Worm (Caenorhabditis elegans) whole organism, L4/young adult: ENCODE results near the gene ctsa-4.2.

Experiments used
- W03F9.2 ChIP-seq: fragments of 150-350 bp; optimal IDR thresholded peaks from 2 replicates; lab custom pipeline; 2014; ENCODE audit warnings: missing biosample characterization, missing genetic modification characterization
- dao-5 ChIP-seq: sonication (generic microtip); optimal IDR thresholded peaks from 2 replicates; lab custom pipeline; 2016; ENCODE audit warnings: missing genotype, missing genetic modification characterization, moderate library complexity, missing compliant biosample characterization
- him-1 ChIP-seq: sonication (generic microtip); optimal IDR thresholded peaks from 2 replicates; lab custom pipeline; 2016; ENCODE audit warnings: missing genotype, missing genetic modification reagents, missing genetic modification characterization, missing compliant biosample characterization

ctsa-4.2 gene

DNA sequence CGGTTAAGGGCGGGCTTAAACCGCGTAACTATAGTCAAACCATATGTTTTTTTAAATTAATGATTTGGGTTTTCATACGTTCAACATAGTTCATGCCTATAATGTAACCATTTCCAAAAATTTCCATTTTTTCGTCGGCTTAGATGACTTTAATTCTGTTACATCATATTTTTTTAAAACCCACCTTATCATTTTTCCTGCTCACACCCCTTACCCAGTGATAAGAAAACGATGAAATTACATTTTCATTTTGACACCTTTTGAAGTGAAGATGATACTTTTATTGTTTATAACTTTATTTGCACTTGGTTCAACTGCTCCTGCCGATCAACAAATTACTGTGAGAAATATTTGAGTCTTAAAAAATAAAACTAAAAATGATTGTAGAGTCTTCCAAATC, at the start of gene ctsa-4.2:
ctsa-4.2 (plus strand) TSS at position 247 of the 400 bp plus-strand sequence.
- TF ChIP-seq dao-5 (tag; lab: Kevin White, UChicago) (no peak), him-1 (tag; lab: Kevin White, UChicago) (no peak), W03F9.2 (no peak)

DNA sequence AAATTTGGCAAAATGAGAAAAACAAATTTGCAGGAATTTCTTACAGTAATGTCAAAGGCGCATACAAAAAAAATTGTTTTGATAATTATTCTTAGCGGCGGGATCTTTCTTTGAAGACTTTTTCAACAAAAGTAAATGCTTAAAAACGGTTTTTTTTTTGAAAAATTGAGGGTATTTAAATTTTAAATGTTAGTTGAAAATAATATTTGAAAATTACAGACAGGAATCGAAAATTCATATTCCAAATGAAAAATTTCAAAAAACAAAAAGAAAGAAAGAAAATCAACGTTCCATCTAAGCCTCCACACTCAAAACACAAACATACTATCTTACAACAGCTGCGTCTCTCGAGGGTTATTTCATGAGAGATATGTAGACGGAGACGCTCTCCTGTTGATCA, 35.2 kb upstream of the ctsa-4.2 start:
- TF ChIP-seq W03F9.2 = no peak
- TF ChIP-seq dao-5 (tag; lab: Kevin White, UChicago) = no peak
- TF ChIP-seq him-1 (tag; lab: Kevin White, UChicago) = no peak

DNA sequence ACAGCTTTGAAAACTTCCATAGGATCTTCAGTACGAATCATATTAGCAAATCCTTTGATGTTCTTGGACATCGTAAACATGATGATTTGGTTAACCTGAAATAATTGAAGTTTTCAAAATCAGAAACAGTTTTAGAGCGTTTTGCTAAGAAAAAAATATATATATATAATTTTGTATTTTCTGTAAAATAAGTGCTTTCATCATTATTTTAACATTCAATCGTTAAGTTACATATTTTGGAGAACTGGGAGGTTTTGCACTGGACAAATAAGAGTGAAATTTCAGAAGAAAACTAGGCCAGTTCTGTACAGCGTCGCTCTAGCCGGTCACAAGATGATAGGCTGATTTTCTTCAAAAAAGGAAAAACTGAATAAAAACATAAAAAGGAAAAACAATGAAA, 33.8 kb upstream of the ctsa-4.2 start, which contains the start of gene F27B3.6:
F27B3.6 (minus strand) TSS at position 101 of the 400 bp plus-strand sequence.
- TF ChIP-seq dao-5 (tag; lab: Kevin White, UChicago) (no peak), W03F9.2 (no peak), him-1 (tag; lab: Kevin White, UChicago) (no peak)

DNA sequence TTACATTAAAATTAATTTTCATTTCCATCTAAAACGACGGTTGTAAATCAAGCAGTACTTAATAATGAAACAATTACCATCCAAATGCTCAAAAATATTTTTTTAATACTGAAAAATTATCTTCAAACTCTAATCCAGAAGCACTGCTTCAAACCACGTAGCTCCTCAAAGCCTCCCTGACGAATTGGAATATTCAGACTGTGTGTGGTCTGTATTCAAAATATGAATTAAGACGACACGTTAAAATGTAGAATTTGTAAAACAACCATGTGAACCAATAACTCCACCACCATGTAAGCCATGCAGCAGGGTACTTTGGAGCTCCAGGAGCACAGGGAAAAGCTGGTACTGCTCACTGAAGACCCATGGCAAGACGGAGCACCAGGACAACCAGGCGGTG, 32.9 kb upstream of the ctsa-4.2 start, which contains the start of gene F27B3.8:
F27B3.8 (plus strand) TSS at position 301 of the 400 bp plus-strand sequence.
- TF ChIP-seq W03F9.2 (no peak), him-1 (tag; lab: Kevin White, UChicago) (no peak), dao-5 (tag; lab: Kevin White, UChicago) (no peak)

DNA sequence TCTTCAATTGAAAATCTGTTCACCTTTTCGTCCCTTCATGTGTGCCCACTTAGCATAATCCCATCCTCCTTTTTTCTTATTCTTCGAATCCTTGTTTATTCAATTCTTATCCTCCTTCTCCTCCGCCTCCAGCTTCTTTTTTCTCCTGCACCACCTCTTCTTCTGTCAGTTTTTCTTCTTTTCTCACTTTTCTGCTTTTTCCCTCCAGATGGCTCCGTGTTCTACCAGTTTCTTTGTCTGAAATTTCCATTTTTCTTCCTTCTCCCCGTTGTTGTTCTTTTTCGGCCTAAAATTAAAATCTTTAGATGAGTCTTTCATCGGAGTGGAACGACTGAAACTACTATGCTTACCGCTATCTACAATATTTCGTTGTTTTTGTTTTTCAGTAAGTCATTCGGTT, 30.7 kb upstream of the ctsa-4.2 start, which contains the start of gene acr-21:
acr-21 (plus strand) TSS at position 301 of the 400 bp plus-strand sequence.
- no peak for TF ChIP-seq W03F9.2

DNA sequence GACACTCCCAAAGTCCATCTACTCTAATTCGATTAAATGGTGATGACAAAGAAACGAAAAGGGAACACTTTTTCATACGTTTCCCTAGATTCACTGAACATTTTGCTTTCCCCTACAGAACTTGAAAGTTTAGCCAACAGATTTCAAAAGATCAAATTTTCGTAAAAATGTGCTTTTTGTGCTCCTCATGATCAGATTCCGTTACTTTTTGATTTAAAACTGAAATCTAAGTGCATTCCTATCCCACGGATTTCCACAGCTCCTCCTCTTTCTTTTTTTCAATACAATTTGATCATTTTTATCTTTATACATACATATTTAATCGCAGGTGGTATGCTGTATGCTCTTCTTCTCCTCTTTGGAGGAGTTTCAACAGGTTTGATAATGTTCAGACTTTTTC, 24.8 kb upstream of the ctsa-4.2 start, which contains the start of gene ddo-3:
ddo-3 (plus strand) TSS at position 301 of the 400 bp plus-strand sequence.
- no peak for TF ChIP-seq W03F9.2
- TF ChIP-seq him-1 (tag; lab: Kevin White, UChicago) = no peak
- TF ChIP-seq dao-5 (tag; lab: Kevin White, UChicago) = no peak

DNA sequence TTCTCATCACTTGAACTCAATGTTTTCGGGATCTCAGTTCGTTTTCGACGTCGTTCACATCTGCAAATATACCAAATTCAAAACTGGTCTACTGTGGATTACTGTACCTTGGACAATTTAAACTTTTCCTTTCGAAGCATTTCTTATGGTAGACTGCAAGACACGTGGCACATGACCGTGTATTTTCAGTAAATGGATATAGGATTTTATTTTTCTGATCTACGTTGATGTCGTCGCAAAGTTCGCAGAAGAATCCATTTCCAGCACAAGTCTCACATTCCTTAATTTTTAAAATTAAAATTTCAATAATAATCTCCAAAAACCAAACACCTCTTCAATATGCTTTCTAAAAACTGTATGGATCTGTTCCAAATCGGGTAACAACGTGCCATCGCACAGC, 22.8 kb upstream of the ctsa-4.2 start:
- TF ChIP-seq dao-5 (tag; lab: Kevin White, UChicago) (no peak), W03F9.2 (no peak), him-1 (tag; lab: Kevin White, UChicago) (no peak)

DNA sequence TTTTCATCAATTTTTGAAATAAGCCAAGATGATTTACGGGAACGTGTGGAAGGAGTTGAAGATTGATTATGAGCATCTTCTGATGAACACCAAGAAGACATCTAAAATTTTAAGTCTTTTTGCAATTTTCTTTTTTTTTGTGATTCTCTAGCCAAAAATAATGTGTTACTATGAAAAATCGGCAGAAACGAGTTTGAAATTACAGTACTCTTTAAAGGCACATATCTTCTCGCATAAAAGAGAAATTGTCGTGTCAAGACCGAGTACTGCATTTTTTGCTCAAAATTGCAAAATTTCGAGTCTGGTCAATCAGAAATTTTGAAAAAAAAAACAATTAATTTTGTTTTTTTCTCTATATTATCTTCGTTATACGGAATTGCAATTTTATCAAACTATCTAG, 20.3 kb upstream of the ctsa-4.2 start, which contains the start of gene F20H11.1:
F20H11.1 (minus strand) TSS at position 101 of the 400 bp plus-strand sequence.
- TF ChIP-seq W03F9.2 (no peak), him-1 (tag; lab: Kevin White, UChicago) (no peak), dao-5 (tag; lab: Kevin White, UChicago) (no peak)

DNA sequence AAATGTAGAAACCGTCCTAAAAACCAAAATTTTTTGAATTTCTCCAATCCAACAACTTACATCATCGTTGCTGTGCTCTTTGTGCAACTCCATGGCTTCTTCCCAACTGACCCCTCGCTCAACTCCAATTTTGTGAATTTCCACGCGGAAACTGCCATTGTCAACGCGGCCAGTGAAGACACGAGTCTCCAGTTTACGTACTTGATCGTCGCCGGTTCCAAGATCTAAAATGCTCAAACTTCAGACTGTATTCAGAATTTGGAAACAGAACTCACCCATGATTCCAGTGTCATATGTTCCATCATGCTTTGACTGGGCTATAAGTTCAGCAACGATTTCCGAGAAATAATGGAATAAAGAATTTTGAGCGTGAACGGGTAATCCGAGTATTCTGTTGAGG, 18.3 kb upstream of the ctsa-4.2 start:
- TF ChIP-seq W03F9.2 = no peak
- TF ChIP-seq him-1 (tag; lab: Kevin White, UChicago) = no peak
- no peak for TF ChIP-seq dao-5 (tag; lab: Kevin White, UChicago)

DNA sequence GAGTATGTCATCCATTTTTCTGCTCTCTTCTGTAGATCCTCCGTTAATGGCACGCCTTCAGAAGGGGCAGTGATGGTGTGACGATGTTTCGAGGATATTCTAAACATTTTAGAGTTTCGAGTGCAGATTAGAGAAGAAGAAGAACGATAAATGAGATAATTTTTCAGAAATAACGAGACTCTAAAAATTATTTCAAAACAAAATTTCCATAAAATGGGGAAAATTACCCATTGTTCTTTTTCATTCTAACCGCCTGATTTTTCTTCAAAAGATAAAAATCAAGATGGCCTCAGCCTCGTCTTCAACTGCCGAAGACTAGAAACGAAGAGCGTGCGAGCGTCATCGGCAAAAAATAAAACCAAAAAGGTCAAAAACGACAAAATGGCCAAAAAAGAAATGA, 11.3 kb upstream of the ctsa-4.2 start, which contains the start of gene let-765:
let-765 (minus strand) TSS at position 101 of the 400 bp plus-strand sequence.
- no peak for TF ChIP-seq W03F9.2

DNA sequence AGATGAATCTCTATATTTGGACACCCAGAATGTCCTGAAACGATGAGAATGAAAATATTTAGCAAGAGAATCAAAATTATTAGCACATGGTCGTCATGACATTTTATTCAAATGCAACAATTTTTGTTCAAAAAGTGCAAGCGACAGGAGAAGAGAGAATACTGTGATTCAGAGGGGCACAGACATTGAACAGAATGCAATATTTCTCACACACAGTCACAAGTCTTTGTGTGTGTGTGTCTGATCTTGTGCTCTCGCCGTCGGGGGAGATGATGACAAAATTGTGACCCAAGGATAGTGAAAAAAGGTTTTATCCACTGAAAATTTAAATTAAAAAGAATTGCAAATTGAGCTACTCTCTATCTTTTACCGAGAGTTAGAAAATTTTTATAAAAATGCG, 9.1 kb upstream of the ctsa-4.2 start:
- no peak for TF ChIP-seq him-1 (tag; lab: Kevin White, UChicago)
- TF ChIP-seq dao-5 (tag; lab: Kevin White, UChicago) = no peak
- TF ChIP-seq W03F9.2 = no peak

DNA sequence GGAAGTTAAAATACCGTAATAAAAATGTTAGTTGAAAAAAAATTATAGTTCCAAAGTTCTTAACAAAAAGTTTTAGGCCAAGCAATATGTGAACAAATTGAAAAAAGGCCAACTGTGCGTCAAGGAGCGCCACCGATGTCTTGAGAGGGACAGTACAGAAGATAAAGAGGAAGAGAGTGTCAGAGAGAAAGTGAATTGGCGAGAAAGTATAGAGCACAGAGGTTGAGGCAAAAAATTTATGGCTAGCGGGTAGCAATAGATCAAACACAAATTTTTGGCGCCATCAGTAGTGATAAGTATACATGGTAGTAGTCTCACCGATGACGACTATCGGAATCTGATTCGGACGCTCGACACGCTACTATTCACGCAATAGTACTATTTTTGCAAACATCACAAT, 8.0 kb upstream of the ctsa-4.2 start:
- TF ChIP-seq W03F9.2 = no peak
- TF ChIP-seq him-1 (tag; lab: Kevin White, UChicago) = no peak
- TF ChIP-seq dao-5 (tag; lab: Kevin White, UChicago) = no peak

DNA sequence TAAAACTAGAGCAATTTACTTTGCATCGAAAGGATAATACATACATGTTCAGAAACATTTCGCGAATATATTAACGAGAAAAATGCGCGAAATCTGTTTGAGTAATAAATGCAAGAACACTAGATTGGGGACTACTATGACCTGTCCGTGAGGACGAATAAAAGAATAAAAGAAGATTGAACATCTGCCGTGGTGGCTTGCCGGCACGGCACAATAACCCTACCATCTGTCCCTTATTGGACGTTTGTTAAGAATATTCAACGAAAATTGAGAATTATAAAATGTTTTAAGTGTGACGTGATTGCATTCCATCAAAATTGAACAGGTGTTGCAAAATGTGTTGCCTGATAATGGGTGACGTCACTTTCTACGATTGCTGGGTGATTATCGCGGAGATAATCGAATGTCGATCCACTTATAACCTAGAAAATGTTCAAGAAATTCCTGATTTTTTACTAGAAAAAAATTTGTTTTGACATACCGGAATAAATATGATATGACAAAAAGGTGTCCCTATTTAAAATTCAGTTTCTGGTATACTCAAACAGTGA, 6.8 kb upstream of the ctsa-4.2 start:
- TF ChIP-seq him-1 (tag; lab: Kevin White, UChicago) = no peak
- TF ChIP-seq dao-5 (tag; lab: Kevin White, UChicago) = no peak
- TF ChIP-seq W03F9.2 = no peak

DNA sequence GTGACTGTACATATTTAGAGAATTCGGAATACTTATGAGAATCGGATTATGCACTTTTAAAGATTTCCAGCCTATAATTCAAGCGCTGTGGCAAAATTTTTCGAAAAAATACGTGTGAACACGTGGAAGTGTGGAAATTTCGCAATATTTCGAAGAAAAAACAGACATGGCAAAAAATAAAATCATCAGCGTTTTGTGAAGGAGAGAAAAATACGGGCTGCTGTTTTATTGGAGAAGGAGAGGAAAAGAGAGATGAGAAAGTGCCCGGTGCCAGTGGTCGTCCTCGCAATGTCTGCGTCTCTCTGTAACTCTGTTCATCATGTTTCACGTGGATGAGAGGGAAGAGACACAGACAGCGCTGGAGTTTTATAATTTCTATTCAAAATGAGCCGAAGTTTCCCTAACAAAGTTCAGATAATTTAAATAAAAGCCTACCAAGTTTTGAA, 6.3 kb upstream of the ctsa-4.2 start:
- peak; percentile 52 for TF ChIP-seq dao-5 (tag; lab: Kevin White, UChicago)
- peak; percentile 79 for TF ChIP-seq W03F9.2
- TF ChIP-seq him-1 (tag; lab: Kevin White, UChicago) = peak; percentile 60

DNA sequence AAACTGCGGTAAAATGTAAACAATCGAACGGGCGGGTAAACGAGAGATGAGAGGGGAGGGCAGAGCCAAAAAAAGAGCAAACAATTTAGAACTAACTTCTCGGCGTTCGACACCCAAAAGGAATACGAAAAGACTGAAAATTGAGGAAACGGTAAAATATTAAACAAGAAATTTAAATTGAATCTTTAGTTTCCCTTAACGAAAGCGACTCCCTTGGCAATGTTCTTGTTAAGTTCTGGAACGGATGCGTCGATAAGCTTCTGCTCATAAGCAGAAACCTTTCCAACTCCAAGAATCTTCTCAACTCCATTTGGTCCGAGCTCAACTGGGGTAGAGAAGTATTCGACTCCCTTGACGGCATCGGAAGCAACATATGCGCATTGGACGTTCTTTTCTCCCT, 5.7 kb upstream of the ctsa-4.2 start:
- TF ChIP-seq dao-5 (tag; lab: Kevin White, UChicago) = no peak
- no peak for TF ChIP-seq W03F9.2
- TF ChIP-seq him-1 (tag; lab: Kevin White, UChicago) = no peak
